Worm (Caenorhabditis elegans): ENCODE data around the gene cnc-4.

- no peak for TF ChIP-seq W03F9.2 (tag; optimal IDR thresholded peaks at IDR 0.05)
- no peak for TF ChIP-seq him-1 (tag; optimal IDR thresholded peaks at IDR 0.05)
- no peak for TF ChIP-seq dao-5 (tag; optimal IDR thresholded peaks at IDR 0.05)
Measured at ce11 chrV:1454762-1455161, 7.8 kb downstream of the cnc-4 start, which contains the start of gene chil-14.

All from whole organism, L4/young adult.